Worm (Caenorhabditis elegans) whole organism, mixed stage, embryonic: ENCODE data around the gene R11D1.1.

Source experiments
- elt-1 ChIP-seq: sonication (generic microtip); optimal IDR thresholded peaks from 2 replicates; lab custom pipeline; 2017; ENCODE audit warnings: missing genetic modification characterization, mild to moderate bottlenecking, missing compliant biosample characterization, antibody characterized with exemption, moderate library complexity, borderline replicate concordance; ENCODE audit not compliant: insufficient read depth
- lin-13 ChIP-seq: fragments of 150-350 bp; optimal IDR thresholded peaks from 2 replicates; lab custom pipeline; 2014; ENCODE audit warnings: missing biosample characterization, missing genetic modification characterization
- mab-5 ChIP-seq: fragments of 150-350 bp; optimal IDR thresholded peaks from 2 replicates; lab custom pipeline; 2014; ENCODE audit warnings: missing biosample characterization, missing genetic modification characterization
- nhr-28 ChIP-seq: fragments of 150-350 bp; optimal IDR thresholded peaks from 2 replicates; lab custom pipeline; 2014; ENCODE audit warnings: missing biosample characterization, missing genetic modification characterization
- pha-4 ChIP-seq: fragments of 150-350 bp; optimal IDR thresholded peaks from 2 replicates; lab custom pipeline; 2018; ENCODE audit warnings: missing biosample characterization, missing genetic modification reagents, missing genetic modification characterization
- sem-2 ChIP-seq: fragments of 200-800 bp; sonication (Bioruptor generic); optimal IDR thresholded peaks from 2 replicates; lab custom pipeline; 2018; ENCODE audit warnings: mild to moderate bottlenecking, missing genetic modification characterization, missing compliant biosample characterization
- snpc-4 ChIP-seq: fragments of 150-350 bp; optimal IDR thresholded peaks from 2 replicates; lab custom pipeline; 2014; ENCODE audit warnings: missing biosample characterization, missing genetic modification characterization
- unc-39 ChIP-seq: fragments of 150-350 bp; optimal IDR thresholded peaks from 2 replicates; lab custom pipeline; 2014; ENCODE audit warnings: missing biosample characterization, missing genetic modification characterization

ce11 chrV:12660280-12660818, 43.8 kb upstream of the R11D1.1 start, which contains the start of gene his-74:
- TF ChIP-seq lin-13 (tag; lab: Kevin White, UChicago) (no peak), elt-1 (tag; lab: Kevin White, UChicago) (no peak), snpc-4 (tag; lab: Kevin White, UChicago) (no peak), unc-39 (tag; lab: Kevin White, UChicago) (no peak), mab-5 (tag; lab: Kevin White, UChicago) (no peak), pha-4 (tag; lab: Kevin White, UChicago) (no peak), sem-2 (GFP tag; lab: Kevin White, UChicago) (no peak), nhr-28 (tag; lab: Kevin White, UChicago) (no peak)
